Worm (Caenorhabditis elegans) whole organism, L2 larva: ENCODE results near the gene mpst-3.
"Not testable (repeated sequence)": the region's sequence is repeated elsewhere in the genome, so short reads cannot be mapped to it uniquely, and the experiment has no call there.

Experiments used
- C34F6.9 ChIP-seq: fragments of 150-350 bp; optimal IDR thresholded peaks from 2 replicates; lab custom pipeline; 2014; ENCODE audit warnings: missing biosample characterization, missing genetic modification characterization
- F13H6.1 ChIP-seq: sonication (generic microtip); optimal IDR thresholded peaks from 2 replicates; lab custom pipeline; 2016; ENCODE audit warnings: missing genetic modification characterization, missing compliant biosample characterization
- R02D3.7 ChIP-seq: fragments of 150-350 bp; optimal IDR thresholded peaks from 2 replicates; lab custom pipeline; 2014; ENCODE audit warnings: missing biosample characterization, missing genetic modification characterization
- Y55F3AM.14 ChIP-seq: fragments of 200-800 bp; sonication (Bioruptor generic); optimal IDR thresholded peaks from 2 replicates; lab custom pipeline; 2018; ENCODE audit warnings: mild to moderate bottlenecking, missing genetic modification characterization, missing compliant biosample characterization
- aly-2 ChIP-seq: fragments of 150-350 bp; optimal IDR thresholded peaks from 2 replicates; lab custom pipeline; 2014; ENCODE audit warnings: missing biosample characterization, missing genetic modification characterization
- ama-1 ChIP-seq: fragments of 150-350 bp; optimal IDR thresholded peaks from 2 replicates; lab custom pipeline; 2018; ENCODE audit warnings: inconsistent platforms
- blmp-1 ChIP-seq: sonication (generic microtip); optimal IDR thresholded peaks from 2 replicates; lab custom pipeline; 2017; ENCODE audit warnings: missing genetic modification characterization, mild to moderate bottlenecking, missing compliant biosample characterization, antibody characterized with exemption, moderate library complexity; ENCODE audit not compliant: insufficient read depth
- ceh-82 ChIP-seq: fragments of 150-350 bp; optimal IDR thresholded peaks from 2 replicates; lab custom pipeline; 2014; ENCODE audit warnings: missing biosample characterization, missing genetic modification characterization
- crh-2 ChIP-seq: sonication (generic microtip); optimal IDR thresholded peaks from 2 replicates; lab custom pipeline; 2017; ENCODE audit warnings: missing biosample characterization, missing genetic modification characterization
- egl-27 ChIP-seq: sonication (generic microtip); optimal IDR thresholded peaks from 3 replicates; lab custom pipeline; 2017; ENCODE audit warnings: missing biosample characterization, missing genetic modification reagents, missing genetic modification characterization
- elt-3 ChIP-seq: sonication (generic microtip); optimal IDR thresholded peaks from 2 replicates; lab custom pipeline; 2017; ENCODE audit warnings: missing biosample characterization, missing genetic modification characterization
- fos-1 ChIP-seq: fragments of 150-350 bp; optimal IDR thresholded peaks from 2 replicates; lab custom pipeline; 2014; ENCODE audit warnings: missing biosample characterization, missing genetic modification characterization
- gmeb-1 ChIP-seq: fragments of 150-350 bp; optimal IDR thresholded peaks from 2 replicates; lab custom pipeline; 2014; ENCODE audit warnings: missing biosample characterization, missing genetic modification characterization
- lsy-2 ChIP-seq, 2 experiments: fragments of 150-350 bp in 1 of 2; sonication (generic microtip) in 1 of 2; optimal IDR thresholded peaks; 2 replicates each; lab custom pipeline; 2014 to 2017; ENCODE audit warnings: missing biosample characterization in 2 of 2, missing genetic modification characterization in 2 of 2
- mbf-1 ChIP-seq: sonication (generic microtip); optimal IDR thresholded peaks from 2 replicates; lab custom pipeline; 2017; ENCODE audit warnings: missing biosample characterization, missing genetic modification characterization
- mdl-1 ChIP-seq, 2 experiments: fragments of 150-350 bp in 1 of 2; sonication (generic microtip) in 1 of 2; optimal IDR thresholded peaks; 2 replicates each; lab custom pipeline; 2017; ENCODE audit warnings: missing biosample characterization in 2 of 2, missing genetic modification characterization in 2 of 2
- nhr-11 ChIP-seq: fragments of 150-350 bp; optimal IDR thresholded peaks from 2 replicates; lab custom pipeline; 2014; ENCODE audit warnings: missing biosample characterization, missing genetic modification characterization
- nhr-12 ChIP-seq: fragments of 150-350 bp; optimal IDR thresholded peaks from 2 replicates; lab custom pipeline; 2014; ENCODE audit warnings: missing biosample characterization, missing genetic modification characterization
- nhr-129 ChIP-seq: fragments of 150-350 bp; optimal IDR thresholded peaks from 2 replicates; lab custom pipeline; 2014; ENCODE audit warnings: missing biosample characterization, missing genetic modification characterization
- nhr-21 ChIP-seq: fragments of 150-350 bp; optimal IDR thresholded peaks from 2 replicates; lab custom pipeline; 2014; ENCODE audit warnings: missing biosample characterization, missing genetic modification characterization
- nhr-25 ChIP-seq: fragments of 150-350 bp; sonication (generic microtip); optimal IDR thresholded peaks from 3 replicates; lab custom pipeline; 2014; ENCODE audit warnings: missing biosample characterization, missing genetic modification characterization
- peb-1 ChIP-seq: fragments of 150-350 bp; optimal IDR thresholded peaks from 2 replicates; lab custom pipeline; 2014; ENCODE audit warnings: missing biosample characterization, missing genetic modification characterization
- sem-4 ChIP-seq: fragments of 150-350 bp; optimal IDR thresholded peaks from 2 replicates; lab custom pipeline; 2014; ENCODE audit warnings: missing biosample characterization, missing genetic modification reagents, missing genetic modification characterization
- skn-1 ChIP-seq: sonication (generic microtip); optimal IDR thresholded peaks from 2 replicates; lab custom pipeline; 2017; ENCODE audit warnings: missing biosample characterization, missing genetic modification characterization
- sma-3 ChIP-seq: sonication (generic microtip); optimal IDR thresholded peaks from 2 replicates; lab custom pipeline; 2016; ENCODE audit warnings: missing genetic modification reagents, missing genetic modification characterization, missing compliant biosample characterization
- sma-9 ChIP-seq, 2 experiments: fragments of 150-350 bp in 1 of 2; sonication (generic microtip) in 1 of 2; optimal IDR thresholded peaks; 2 replicates each; lab custom pipeline; 2014 to 2016; ENCODE audit warnings: missing genetic modification characterization in 2 of 2, mild to moderate bottlenecking in 1 of 2, missing biosample characterization in 1 of 2, missing compliant biosample characterization in 1 of 2, missing genetic modification reagents in 1 of 2, moderate library complexity in 1 of 2
- snpc-4 ChIP-seq: fragments of 150-350 bp; optimal IDR thresholded peaks from 2 replicates; lab custom pipeline; 2014; ENCODE audit warnings: missing biosample characterization, missing genetic modification characterization
- unc-55 ChIP-seq: fragments of 150-350 bp; sonication (generic microtip); optimal IDR thresholded peaks from 3 replicates; lab custom pipeline; 2014; ENCODE audit warnings: missing biosample characterization, missing genetic modification reagents, missing genetic modification characterization
- unc-62 ChIP-seq: fragments of 150-350 bp; optimal IDR thresholded peaks from 2 replicates; lab custom pipeline; 2014; ENCODE audit warnings: missing biosample characterization, missing genetic modification reagents, missing genetic modification characterization
- zag-1 ChIP-seq: fragments of 150-350 bp; optimal IDR thresholded peaks from 2 replicates; lab custom pipeline; 2014; ENCODE audit warnings: missing biosample characterization, missing genetic modification characterization
- ztf-1 ChIP-seq: fragments of 200-800 bp; sonication (Bioruptor generic); conservative IDR thresholded peaks from 2 replicates; pipeline ENCODE4 v1.3.6; 2022; ENCODE audit warnings: missing genetic modification characterization, missing compliant biosample characterization
- ztf-4 ChIP-seq: fragments of 150-350 bp; optimal IDR thresholded peaks from 2 replicates; lab custom pipeline; 2014; ENCODE audit warnings: missing biosample characterization, missing genetic modification characterization

mpst-3 gene

ce11 chrV:14871365-14871764 is 24.1 kb upstream of the mpst-3 start, which contains the start of gene ZC412.3:
ZC412.3 (minus strand) TSS chrV:14871547.
- TF ChIP-seq F13H6.1 (peak; percentile 58), zag-1 (tag; lab: Kevin White, UChicago) (no peak), crh-2 (no peak), nhr-25 (tag; lab: Kevin White, UChicago) (no peak), skn-1 (tag; lab: Kevin White, UChicago) (no peak), sma-9 (GFP tag; optimal IDR thresholded peaks at IDR 0.05; lab: Kevin White, UChicago) (peak; percentile 38), sma-9 (tag; optimal IDR thresholded peaks at IDR 0.05; lab: Kevin White, UChicago) (no peak), nhr-129 (tag; lab: Kevin White, UChicago) (peak; percentile 24), mdl-1 (tag; optimal IDR thresholded peaks at IDR 0.05; lab: Kevin White, UChicago) (no peak), ama-1 (lab: Kevin White, UChicago) (no peak), R02D3.7 (tag; lab: Kevin White, UChicago) (no peak), nhr-11 (no peak), Y55F3AM.14 (GFP tag; lab: Kevin White, UChicago) (no peak)

ce11 chrV:14875371-14875770 is 20.1 kb upstream of the mpst-3 start, which contains the start of gene ZC412.5:
ZC412.5 (minus strand) TSS chrV:14875471.
- TF ChIP-seq F13H6.1 (no peak), ztf-1 (GFP tag; lab: Robert Waterston, UW) (no peak), gmeb-1 (tag; lab: Kevin White, UChicago) (no peak), C34F6.9 (tag; lab: Kevin White, UChicago) (no peak), ztf-4 (tag; lab: Kevin White, UChicago) (no peak), aly-2 (no peak), mbf-1 (tag; lab: Kevin White, UChicago) (no peak), lsy-2 (tag; optimal IDR thresholded peaks at IDR 0.05; lab: Kevin White, UChicago) (no peak), elt-3 (tag; lab: Kevin White, UChicago) (no peak)

- peak; percentile 11 for TF ChIP-seq fos-1 (tag; lab: Kevin White, UChicago)
- TF ChIP-seq sma-9 (GFP tag; optimal IDR thresholded peaks at IDR 0.05; lab: Kevin White, UChicago), result peak; percentile 57
- no peak for TF ChIP-seq sma-9 (tag; optimal IDR thresholded peaks at IDR 0.05; lab: Kevin White, UChicago)
- TF ChIP-seq blmp-1 (tag; lab: Kevin White, UChicago), result no peak
- peak; percentile 12 for TF ChIP-seq egl-27 (tag; lab: Kevin White, UChicago)
- no peak for TF ChIP-seq sem-4
- no peak for TF ChIP-seq unc-62 (GFP tag; lab: Kevin White, UChicago)
- no peak for TF ChIP-seq zag-1 (tag; lab: Kevin White, UChicago)
- TF ChIP-seq gmeb-1 (tag; lab: Kevin White, UChicago), result peak; percentile 52
- TF ChIP-seq crh-2, result peak; percentile 7
- TF ChIP-seq lsy-2 (tag; optimal IDR thresholded peaks at IDR 0.05; lab: Kevin White, UChicago), result peak in 1 of 2 experiments; percentile 50
- TF ChIP-seq F13H6.1, result peak; percentile 26
- TF ChIP-seq nhr-129 (tag; lab: Kevin White, UChicago), result peak; percentile 70
- no peak for TF ChIP-seq mdl-1 (tag; optimal IDR thresholded peaks at IDR 0.05; lab: Kevin White, UChicago)
- no peak for TF ChIP-seq peb-1 (tag; lab: Kevin White, UChicago)
- no peak for TF ChIP-seq nhr-11
- peak; percentile 23 for TF ChIP-seq nhr-21 (tag; lab: Kevin White, UChicago)
- peak; percentile 97 for TF ChIP-seq snpc-4 (tag; lab: Kevin White, UChicago)
- peak; percentile 38 for TF ChIP-seq C34F6.9 (tag; lab: Kevin White, UChicago)
- TF ChIP-seq sma-3, result peak; percentile 15
- TF ChIP-seq ceh-82, result no peak
- TF ChIP-seq unc-55 (GFP tag; lab: Kevin White, UChicago), result peak; percentile 48
- no peak for TF ChIP-seq nhr-12 (tag; lab: Kevin White, UChicago)
Observed at ce11 chrV:14876257-14876656, 19.2 kb upstream of the mpst-3 start.

- TF ChIP-seq F13H6.1; nhr-12 (tag; lab: Kevin White, UChicago); zag-1 (tag; lab: Kevin White, UChicago): not testable (repeated sequence)
Observed at ce11 chrV:14876724-14877123, 18.7 kb upstream of the mpst-3 start, which contains the start of gene ZC412.10. ZC412.10 (minus strand) TSS chrV:14876824.

ce11 chrV:14877242-14877819 is 18.1 kb upstream of the mpst-3 start:
- TF ChIP-seq blmp-1 (tag; lab: Kevin White, UChicago) (peak; percentile 26), snpc-4 (tag; lab: Kevin White, UChicago) (no peak)
- TF ChIP-seq, all 48 proteins: peak for 1
